Fruit fly (Drosophila melanogaster): ENCODE results near the gene CG14275.

CG14275 gene

dm6 chr2L:8311741-8312140 lies 15.5 kb upstream of the CG14275 start:
- TF ChIP-seq CG7963 (GFP tag; IDR thresholded peaks at IDR 0.05; ENCODE audit: partially characterized antibody) (0 out of 3 replicates have a peak, but pooled peaks have one; percentile 17), Xrp1 (GFP tag; IDR thresholded peaks at IDR 0.05) (no peak), dimm (GFP tag; IDR thresholded peaks at IDR 0.05) (no peak), BEAF-32 (GFP tag; optimal IDR thresholded peaks at IDR 0.05) (no peak), CG6272 (GFP tag; IDR thresholded peaks at IDR 0.05) (0 out of 2 replicates have a peak, but pooled peaks have one; percentile 7), CG10274 (GFP tag; optimal IDR thresholded peaks at IDR 0.05) (no peak), Deaf1 (tag; optimal IDR thresholded peaks at IDR 0.05) (no peak), B-H1 (GFP tag; IDR thresholded peaks at IDR 0.05) (no peak), CG15696 (tag; optimal IDR thresholded peaks at IDR 0.05) (no peak), CG8281 (tag; optimal IDR thresholded peaks at IDR 0.05) (no peak), Scr (GFP tag; IDR thresholded peaks at IDR 0.05; ENCODE audit: partially characterized antibody) (no peak), gcm (GFP tag; optimal IDR thresholded peaks at IDR 0.05) (peak; percentile 79), CG33213 (GFP tag; optimal IDR thresholded peaks at IDR 0.05) (no peak), pita (GFP tag; optimal IDR thresholded peaks at IDR 0.05) (no peak), btn (GFP tag; optimal IDR thresholded peaks at IDR 0.05) (no peak), seq (GFP tag; IDR thresholded peaks at IDR 0.05) (no peak), Kr (GFP tag; optimal IDR thresholded peaks at IDR 0.05) (no peak), Asciz (GFP tag; optimal IDR thresholded peaks at IDR 0.05) (no peak), lov (optimal IDR thresholded peaks at IDR 0.05) (no peak), lov (GFP tag; IDR thresholded peaks at IDR 0.05) (0 out of 3 replicates have a peak, but pooled peaks have one; percentile 21), CG3281 (GFP tag; optimal IDR thresholded peaks at IDR 0.05) (no peak)

- TF ChIP-seq wdn (GFP tag; IDR thresholded peaks at IDR 0.05) (no peak), CG14014 (GFP tag; IDR thresholded peaks at IDR 0.05) (peak; percentile 9; the same call in 1 of the 2 replicates), CG10979 (tag; optimal IDR thresholded peaks at IDR 0.05) (peak; percentile 55), CG10321 (GFP tag; IDR thresholded peaks at IDR 0.05) (no peak), ken (GFP tag; IDR thresholded peaks at IDR 0.05) (peak; percentile 58; the same call in 1 of the 3 replicates), lmd (GFP tag; IDR thresholded peaks at IDR 0.05) (no peak), CG2889 (GFP tag; IDR thresholded peaks at IDR 0.05) (no peak), zf30C (GFP tag; optimal IDR thresholded peaks at IDR 0.05) (no peak), Adf1 (GFP tag; IDR thresholded peaks at IDR 0.05) (no peak), CG4730 (GFP tag; IDR thresholded peaks at IDR 0.05) (no peak), CG3726 (GFP tag; IDR thresholded peaks at IDR 0.05) (no peak), Dref (GFP tag; IDR thresholded peaks at IDR 0.05) (peak; percentile 90), ap (GFP tag; IDR thresholded peaks at IDR 0.05) (no peak), Deaf1 (tag; optimal IDR thresholded peaks at IDR 0.05) (no peak), Sox100B (GFP tag; optimal IDR thresholded peaks at IDR 0.05) (peak; percentile 62), mam (GFP tag; optimal IDR thresholded peaks at IDR 0.05) (peak; percentile 59), slou (GFP tag; optimal IDR thresholded peaks at IDR 0.05) (peak; percentile 30), CG4854 (GFP tag; optimal IDR thresholded peaks at IDR 0.05) (peak; percentile 63), dmrt99B (tag; optimal IDR thresholded peaks at IDR 0.05) (no peak), CG7928 (GFP tag; optimal IDR thresholded peaks at IDR 0.05) (no peak), tll (GFP tag; optimal IDR thresholded peaks at IDR 0.05) (peak in 1 of 2 experiments; percentile 12), Fer2 (tag; optimal IDR thresholded peaks at IDR 0.05) (peak; percentile 31), CG15696 (tag; optimal IDR thresholded peaks at IDR 0.05) (no peak), dpn (GFP tag; optimal IDR thresholded peaks at IDR 0.05) (peak; percentile 38 to 51), HLH54F (GFP tag; optimal IDR thresholded peaks at IDR 0.05) (peak; percentile 43), CG14667 (GFP tag; IDR thresholded peaks at IDR 0.05) (no peak), pho (GFP tag; optimal IDR thresholded peaks at IDR 0.05) (peak; percentile 28), hb (GFP tag; IDR thresholded peaks at IDR 0.05; ENCODE audit: partially characterized antibody) (no peak), Max (GFP tag; optimal IDR thresholded peaks at IDR 0.05) (peak; percentile 35), Tbp (GFP tag; optimal IDR thresholded peaks at IDR 0.05) (no peak), HmgZ (tag; optimal IDR thresholded peaks at IDR 0.05) (peak; percentile 60)
Observed at dm6 chr2L:8319858-8320525, 7.3 kb upstream of the CG14275 start, which contains the start of the genes mtsh and strat. Gene mtsh, minus strand, starts transcription at chr2L:8319908. Gene strat, plus strand, starts transcription at chr2L:8320328.

Measured in whole organism, embryonic.